Fruit fly (Drosophila melanogaster) whole organism: ENCODE data around the gene CG1275.

Experiments
- CG8478 ChIP-seq: fragments of >200 bp; optimal IDR thresholded peaks from 2 replicates; lab custom pipeline; 2018; ENCODE audit warnings: inconsistent platforms
- Dll ChIP-seq: fragments of >200 bp; optimal IDR thresholded peaks from 2 replicates; lab custom pipeline; 2017
- EcR ChIP-seq, 2 experiments: fragments of >200 bp; optimal IDR thresholded peaks; 2 replicates each; lab custom pipeline; 2017; ENCODE audit warnings: missing biosample characterization in 2 of 2, missing genetic modification characterization in 2 of 2, missing genetic modification reagents in 2 of 2
- pan ChIP-seq: fragments of >200 bp; optimal IDR thresholded peaks from 2 replicates; lab custom pipeline; 2017
- psq ChIP-seq: fragments of >200 bp; optimal IDR thresholded peaks from 2 replicates; lab custom pipeline; 2017
- usp ChIP-seq: fragments of >200 bp; optimal IDR thresholded peaks from 2 replicates; lab custom pipeline; 2017; ENCODE audit warnings: missing biosample characterization, missing genetic modification characterization, mixed read lengths

DNA sequence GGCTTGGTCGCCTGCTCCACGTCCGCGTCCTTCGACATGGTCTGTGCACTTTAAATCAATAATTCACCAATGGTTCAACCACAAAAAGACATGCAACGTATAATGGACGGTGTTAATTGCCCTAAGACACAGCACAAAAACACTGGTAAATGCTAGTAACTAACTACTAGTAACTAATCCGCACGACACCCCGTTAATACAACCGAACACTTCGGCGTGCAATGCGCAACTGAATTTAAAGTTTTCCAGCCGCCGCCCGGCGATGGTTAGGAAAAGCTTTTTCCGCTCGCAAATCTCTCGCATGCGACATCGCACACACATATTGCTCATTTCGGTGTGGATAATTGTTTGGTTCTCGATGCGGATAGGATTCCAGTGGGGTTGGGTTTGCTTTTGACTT, 1.4 kb downstream of the CG1275 start:
- TF ChIP-seq CG8478 (lab: Kevin White, UChicago) (no peak), psq (no peak), EcR (GFP tag; optimal IDR thresholded peaks at IDR 0.05; lab: Kevin White, UChicago) (no peak), usp (GFP tag; lab: Kevin White, UChicago) (no peak), pan (lab: Kevin White, UChicago) (no peak), Dll (lab: Kevin White, UChicago) (no peak)
